Fruit fly (Drosophila melanogaster) whole organism: Measurements from ENCODE around the gene Acat1.

Experiments used
- pan ChIP-seq: fragments of >200 bp; optimal IDR thresholded peaks from 2 replicates; lab custom pipeline; 2017
- psq ChIP-seq: fragments of >200 bp; optimal IDR thresholded peaks from 2 replicates; lab custom pipeline; 2017

dm6 chrX:7931028-7931549 is 42.5 kb upstream of the Acat1 start, which contains the start of gene mahe:
- TF ChIP-seq pan (no peak), psq (lab: Kevin White, UChicago) (no peak)
